Worm (Caenorhabditis elegans) whole organism, L1 larva: ENCODE measurements around the gene grl-8.

ENCODE experiments used
- C04F5.9 ChIP-seq: sonication (generic microtip); optimal IDR thresholded peaks from 2 replicates; lab custom pipeline; 2016; ENCODE audit warnings: missing genetic modification characterization, missing compliant biosample characterization
- alr-1 ChIP-seq: fragments of 200-800 bp; sonication (Bioruptor generic); optimal IDR thresholded peaks from 2 replicates; lab custom pipeline; 2018; ENCODE audit warnings: borderline replicate concordance, mild to moderate bottlenecking, missing genetic modification characterization, missing compliant biosample characterization
- aly-2 ChIP-seq: fragments of 150-350 bp; optimal IDR thresholded peaks from 2 replicates; lab custom pipeline; 2014; ENCODE audit warnings: missing biosample characterization, missing genetic modification characterization
- ama-1 ChIP-seq: fragments of 150-350 bp; optimal IDR thresholded peaks from 2 replicates; lab custom pipeline; 2014
- blmp-1 ChIP-seq: fragments of 150-350 bp; optimal IDR thresholded peaks from 2 replicates; lab custom pipeline; 2014; ENCODE audit warnings: missing biosample characterization, missing genetic modification characterization
- ceh-8 ChIP-seq: fragments of 200-800 bp; sonication (Bioruptor generic); optimal IDR thresholded peaks from 2 replicates; lab custom pipeline; 2018; ENCODE audit warnings: mild to moderate bottlenecking, missing genetic modification characterization, moderate library complexity, missing compliant biosample characterization
- ceh-88 ChIP-seq: fragments of 200-800 bp; sonication (Bioruptor generic); IDR thresholded peaks from 2 replicates; pipeline ENCODE4 v1.3.6; 2022; ENCODE audit warnings: missing genetic modification characterization, missing compliant biosample characterization
- dsc-1 ChIP-seq: sonication (generic microtip); optimal IDR thresholded peaks from 2 replicates; lab custom pipeline; 2016; ENCODE audit warnings: mild to moderate bottlenecking, missing genetic modification characterization, missing compliant biosample characterization
- efl-1 ChIP-seq, 4 experiments: fragments of 150-350 bp; optimal IDR thresholded peaks in 3 of 4; peaks in 1 of 4; 1 replicate in 1 of 4; 2 replicates in 3 of 4; lab custom pipeline; 2014; ENCODE audit warnings: missing biosample characterization in 2 of 4, missing genetic modification characterization in 2 of 4, missing genetic modification reagents in 2 of 4
- elt-2 ChIP-seq: sonication (generic microtip); optimal IDR thresholded peaks from 2 replicates; lab custom pipeline; 2016; ENCODE audit warnings: missing genetic modification characterization, mild to moderate bottlenecking, inconsistent platforms, missing compliant biosample characterization, missing genetic modification reagents
- ets-5 ChIP-seq: fragments of 200-800 bp; sonication (Bioruptor generic); IDR thresholded peaks from 2 replicates; pipeline ENCODE4 v1.3.6; 2022; ENCODE audit warnings: missing genetic modification characterization, missing compliant biosample characterization
- fkh-10 ChIP-seq: sonication (generic microtip); optimal IDR thresholded peaks from 2 replicates; lab custom pipeline; 2017; ENCODE audit warnings: missing biosample characterization, missing genetic modification reagents, missing genetic modification characterization
- fkh-4 ChIP-seq: sonication (generic microtip); optimal IDR thresholded peaks from 2 replicates; lab custom pipeline; 2016; ENCODE audit warnings: missing compliant biosample characterization, missing genetic modification characterization, borderline replicate concordance
- fkh-8 ChIP-seq: sonication (generic microtip); optimal IDR thresholded peaks from 2 replicates; lab custom pipeline; 2016; ENCODE audit warnings: mild to moderate bottlenecking, missing genetic modification characterization, missing compliant biosample characterization
- hlh-17 ChIP-seq: fragments of 200-800 bp; sonication (Bioruptor generic); optimal IDR thresholded peaks from 2 replicates; lab custom pipeline; 2018; ENCODE audit warnings: missing genetic modification characterization, mild to moderate bottlenecking, missing compliant biosample characterization, moderate library complexity, borderline replicate concordance
- hlh-4 ChIP-seq: sonication (generic microtip); optimal IDR thresholded peaks from 2 replicates; lab custom pipeline; 2016; ENCODE audit warnings: mild to moderate bottlenecking, missing genetic modification characterization, missing compliant biosample characterization
- hpl-2 ChIP-seq: fragments of 150-350 bp; optimal IDR thresholded peaks from 2 replicates; lab custom pipeline; 2014; ENCODE audit warnings: missing biosample characterization, missing genetic modification reagents, missing genetic modification characterization
- isw-1 ChIP-seq: fragments of 200-800 bp; sonication (Bioruptor generic); IDR thresholded peaks from 2 replicates; pipeline ENCODE4 v1.3.6; 2022; ENCODE audit warnings: missing genetic modification characterization, missing compliant biosample characterization
- lir-3 ChIP-seq: sonication (generic microtip); optimal IDR thresholded peaks from 2 replicates; lab custom pipeline; 2016; ENCODE audit warnings: mild to moderate bottlenecking, missing genetic modification characterization, moderate library complexity, missing compliant biosample characterization; ENCODE audit not compliant: poor library complexity
- mab-9 ChIP-seq: fragments of 200-800 bp; sonication (Bioruptor generic); IDR thresholded peaks from 2 replicates; pipeline ENCODE4 v1.3.6; 2022; ENCODE audit warnings: missing genetic modification reagents, missing genetic modification characterization, missing compliant biosample characterization
- mef-2 ChIP-seq: fragments of 150-350 bp; optimal IDR thresholded peaks from 2 replicates; lab custom pipeline; 2014; ENCODE audit warnings: missing biosample characterization, missing genetic modification characterization
- nhr-11 ChIP-seq: fragments of 150-350 bp; optimal IDR thresholded peaks from 2 replicates; lab custom pipeline; 2014; ENCODE audit warnings: missing biosample characterization, missing genetic modification characterization
- nhr-12 ChIP-seq: sonication (generic microtip); optimal IDR thresholded peaks from 2 replicates; lab custom pipeline; 2017; ENCODE audit warnings: missing biosample characterization, missing genetic modification characterization
- nhr-19 ChIP-seq: fragments of 200-800 bp; sonication (Bioruptor generic); conservative IDR thresholded peaks from 2 replicates; pipeline ENCODE4 v1.3.6; 2022; ENCODE audit warnings: missing genetic modification characterization, missing compliant biosample characterization
- nhr-20 ChIP-seq: sonication (generic microtip); optimal IDR thresholded peaks from 2 replicates; lab custom pipeline; 2016; ENCODE audit warnings: mild to moderate bottlenecking, missing genetic modification characterization, missing compliant biosample characterization
- nhr-47 ChIP-seq: sonication (generic microtip); optimal IDR thresholded peaks from 2 replicates; lab custom pipeline; 2016; ENCODE audit warnings: mild to moderate bottlenecking, missing genetic modification characterization, moderate library complexity, missing compliant biosample characterization
- nhr-71 ChIP-seq: sonication (generic microtip); optimal IDR thresholded peaks from 2 replicates; lab custom pipeline; 2016; ENCODE audit warnings: mild to moderate bottlenecking, missing genetic modification characterization, moderate library complexity, missing compliant biosample characterization
- nhr-85 ChIP-seq: sonication (generic microtip); peaks from one replicate; lab custom pipeline; 2016; ENCODE audit warnings: missing genetic modification characterization, inconsistent platforms, missing compliant biosample characterization
- nhr-90 ChIP-seq: sonication (generic microtip); optimal IDR thresholded peaks from 2 replicates; lab custom pipeline; 2016; ENCODE audit warnings: mild to moderate bottlenecking, missing genetic modification characterization, missing compliant biosample characterization; ENCODE audit not compliant: poor library complexity
- pag-3 ChIP-seq: sonication (generic microtip); optimal IDR thresholded peaks from 2 replicates; lab custom pipeline; 2017; ENCODE audit warnings: missing genetic modification characterization, mild to moderate bottlenecking, missing compliant biosample characterization, antibody characterized with exemption, borderline replicate concordance; ENCODE audit not compliant: insufficient read depth
- pax-3 ChIP-seq: fragments of 200-800 bp; sonication (Bioruptor generic); optimal IDR thresholded peaks from 2 replicates; lab custom pipeline; 2018; ENCODE audit warnings: mild to moderate bottlenecking, missing genetic modification characterization, moderate library complexity, missing compliant biosample characterization
- rnt-1 ChIP-seq: sonication (generic microtip); optimal IDR thresholded peaks from 2 replicates; lab custom pipeline; 2016; ENCODE audit warnings: mild to moderate bottlenecking, missing genetic modification characterization, moderate library complexity, missing compliant biosample characterization
- sptf-1 ChIP-seq: fragments of 150-350 bp; optimal IDR thresholded peaks from 2 replicates; lab custom pipeline; 2014; ENCODE audit warnings: missing biosample characterization, missing genetic modification characterization
- sup-37 ChIP-seq: fragments of 200-800 bp; sonication (Bioruptor generic); optimal IDR thresholded peaks from 2 replicates; lab custom pipeline; 2018; ENCODE audit warnings: mild to moderate bottlenecking, missing genetic modification characterization, missing compliant biosample characterization
- swsn-7 ChIP-seq: sonication (generic microtip); optimal IDR thresholded peaks from 2 replicates; lab custom pipeline; 2016; ENCODE audit warnings: missing genetic modification characterization, missing compliant biosample characterization
- unc-130 ChIP-seq: fragments of 150-350 bp; optimal IDR thresholded peaks from 2 replicates; lab custom pipeline; 2017; ENCODE audit warnings: missing biosample characterization, missing genetic modification characterization, inconsistent platforms
- unc-30 ChIP-seq: sonication (generic microtip); optimal IDR thresholded peaks from 2 replicates; lab custom pipeline; 2017; ENCODE audit warnings: missing biosample characterization, missing genetic modification characterization
- unc-62 ChIP-seq: fragments of 150-350 bp; optimal IDR thresholded peaks from 2 replicates; lab custom pipeline; 2014; ENCODE audit warnings: missing biosample characterization, missing genetic modification reagents, missing genetic modification characterization
- unc-86 ChIP-seq: sonication (generic microtip); optimal IDR thresholded peaks from 2 replicates; lab custom pipeline; 2016; ENCODE audit warnings: missing genetic modification characterization, missing compliant biosample characterization
- vab-15 ChIP-seq: sonication (generic microtip); optimal IDR thresholded peaks from 2 replicates; lab custom pipeline; 2017; ENCODE audit warnings: missing genotype, mild to moderate bottlenecking, missing genetic modification characterization, missing compliant biosample characterization
- zag-1 ChIP-seq: fragments of 150-350 bp; optimal IDR thresholded peaks from 2 replicates; lab custom pipeline; 2014; ENCODE audit warnings: missing biosample characterization, missing genetic modification characterization
- ztf-11 ChIP-seq, 2 experiments: sonication (generic microtip); optimal IDR thresholded peaks; 2 replicates each; lab custom pipeline; 2016 to 2017; ENCODE audit warnings: missing genetic modification characterization in 2 of 2, missing biosample characterization in 1 of 2, missing compliant biosample characterization in 1 of 2

grl-8 gene

ce11 chrV:6778457-6778856 is 45.6 kb upstream of the grl-8 start:
- TF ChIP-seq ama-1 (lab: Kevin White, UChicago): no peak
- no peak for TF ChIP-seq pax-3
- peak; percentile 59 for TF ChIP-seq nhr-71 (tag; lab: Kevin White, UChicago)
- no peak for TF ChIP-seq hpl-2 (GFP tag; lab: Kevin White, UChicago)
- TF ChIP-seq fkh-4 (tag; lab: Kevin White, UChicago): no peak
- no peak for TF ChIP-seq ceh-8 (GFP tag; lab: Kevin White, UChicago)
- no peak for TF ChIP-seq blmp-1 (tag; lab: Kevin White, UChicago)
- TF ChIP-seq mab-9 (GFP tag; lab: Robert Waterston, UW): no peak
- no peak for TF ChIP-seq swsn-7 (tag; lab: Kevin White, UChicago)
- TF ChIP-seq vab-15 (tag; lab: Kevin White, UChicago): no peak
- TF ChIP-seq hlh-4 (tag; lab: Kevin White, UChicago): peak; percentile 89
- TF ChIP-seq efl-1 (optimal IDR thresholded peaks at IDR 0.05; lab: Kevin White, UChicago): no peak
- no peak for TF ChIP-seq efl-1 (GFP tag; optimal IDR thresholded peaks at IDR 0.05 in 1 of 2; lab: Kevin White, UChicago)
- peak; percentile 36 for TF ChIP-seq nhr-11 (tag; lab: Kevin White, UChicago)
- TF ChIP-seq fkh-8 (tag; lab: Kevin White, UChicago): peak; percentile 67
- no peak for TF ChIP-seq nhr-12 (tag; lab: Kevin White, UChicago)
- TF ChIP-seq isw-1 (GFP tag; lab: Robert Waterston, UW): no peak
- TF ChIP-seq ceh-88 (GFP tag; lab: Robert Waterston, UW): no peak
- TF ChIP-seq C04F5.9 (tag; lab: Kevin White, UChicago): no peak
- no peak for TF ChIP-seq unc-62 (GFP tag; lab: Kevin White, UChicago)
- TF ChIP-seq hlh-17 (GFP tag; lab: Kevin White, UChicago): no peak
- TF ChIP-seq ets-5 (GFP tag; lab: Robert Waterston, UW): no peak
- TF ChIP-seq fkh-10 (GFP tag; lab: Kevin White, UChicago): no peak
- TF ChIP-seq nhr-47 (tag; lab: Kevin White, UChicago): peak; percentile 15
- no peak for TF ChIP-seq pag-3
- TF ChIP-seq dsc-1 (tag; lab: Kevin White, UChicago): no peak
- no peak for TF ChIP-seq unc-130 (tag; lab: Kevin White, UChicago)
- no peak for TF ChIP-seq nhr-90

- TF ChIP-seq nhr-47 (tag; lab: Kevin White, UChicago) (peak; percentile 30), C04F5.9 (tag; lab: Kevin White, UChicago) (no peak), blmp-1 (tag; lab: Kevin White, UChicago) (no peak), ceh-88 (GFP tag; lab: Robert Waterston, UW) (no peak), pax-3 (no peak), fkh-8 (tag; lab: Kevin White, UChicago) (peak; percentile 49), ztf-11 (tag; optimal IDR thresholded peaks at IDR 0.05; lab: Kevin White, UChicago) (no peak), sptf-1 (no peak), nhr-71 (tag; lab: Kevin White, UChicago) (peak; percentile 17), nhr-85 (tag; lab: Kevin White, UChicago) (no peak)
These were observed 42.8 kb upstream of the grl-8 start, which contains the start of gene srh-28 for ce11 chrV:6775708-6776107. Gene srh-28, minus strand, starts transcription at chrV:6775808.

ce11 chrV:6773735-6774134 is 40.8 kb upstream of the grl-8 start, which contains the start of gene ZC404.16:
Gene ZC404.16, minus strand, starts transcription at chrV:6773835.
- no peak for TF ChIP-seq vab-15 (tag; lab: Kevin White, UChicago)
- TF ChIP-seq unc-86: no peak
- TF ChIP-seq unc-62 (GFP tag; lab: Kevin White, UChicago): no peak
- TF ChIP-seq nhr-19 (GFP tag; lab: Robert Waterston, UW): no peak
- TF ChIP-seq nhr-71 (tag; lab: Kevin White, UChicago): no peak
- no peak for TF ChIP-seq rnt-1 (tag; lab: Kevin White, UChicago)
- no peak for TF ChIP-seq sup-37 (GFP tag; lab: Kevin White, UChicago)

ce11 chrV:6771645-6772044 is 38.8 kb upstream of the grl-8 start, which contains the start of gene srh-30:
Gene srh-30, minus strand, starts transcription at chrV:6771745.
- TF ChIP-seq lir-3 (tag; lab: Kevin White, UChicago) (no peak), nhr-20 (tag; lab: Kevin White, UChicago) (no peak), hlh-17 (GFP tag; lab: Kevin White, UChicago) (no peak), pag-3 (no peak), elt-2 (tag; lab: Kevin White, UChicago) (no peak), unc-30 (no peak), ama-1 (lab: Kevin White, UChicago) (no peak), mef-2 (tag; lab: Kevin White, UChicago) (no peak), vab-15 (tag; lab: Kevin White, UChicago) (no peak), dsc-1 (tag; lab: Kevin White, UChicago) (no peak), alr-1 (no peak), nhr-90 (no peak), zag-1 (no peak), aly-2 (tag; lab: Kevin White, UChicago) (no peak), unc-86 (no peak)
